Fruit fly (Drosophila melanogaster) whole organism, adult: ENCODE measurements around the gene CG42750.

Experiments used
- CG11617 ChIP-seq: fragments of 200-800 bp; sonication (Bioruptor generic); optimal IDR thresholded peaks from 2 replicates; lab custom pipeline; 2017; ENCODE audit warnings: mild to moderate bottlenecking, missing biosample characterization, missing genetic modification reagents, missing genetic modification characterization
- ovo ChIP-seq: fragments of 200-800 bp; sonication (Bioruptor generic); optimal IDR thresholded peaks from 2 replicates; lab custom pipeline; 2016; ENCODE audit warnings: missing biosample characterization, missing genetic modification characterization

- TF ChIP-seq CG11617, result no peak
- TF ChIP-seq ovo (GFP tag; lab: Kevin White, UChicago), result no peak
These were observed 125.0 kb downstream of the CG42750 start for dm6 chr2L:18150393-18151133.
